Worm (Caenorhabditis elegans) whole organism, L3 larva: ENCODE measurements around the gene Y97E10AR.1.

Source experiments
- egl-27 ChIP-seq: sonication (generic microtip); optimal IDR thresholded peaks from 4 replicates; lab custom pipeline; 2017; ENCODE audit warnings: missing biosample characterization, missing genetic modification reagents, missing genetic modification characterization
- lin-39 ChIP-seq: fragments of 150-350 bp; optimal IDR thresholded peaks from 2 replicates; lab custom pipeline; 2018; ENCODE audit warnings: missing biosample characterization, missing genetic modification reagents, missing genetic modification characterization
- mdl-1 ChIP-seq: fragments of 150-350 bp; optimal IDR thresholded peaks from 2 replicates; lab custom pipeline; 2014; ENCODE audit warnings: missing biosample characterization, missing genetic modification characterization
- mml-1 ChIP-seq: fragments of 150-350 bp; sonication (generic microtip); optimal IDR thresholded peaks from 3 replicates; lab custom pipeline; 2014; ENCODE audit warnings: missing biosample characterization, missing genetic modification characterization
- nhr-11 ChIP-seq: fragments of 150-350 bp; optimal IDR thresholded peaks from 2 replicates; lab custom pipeline; 2014; ENCODE audit warnings: missing biosample characterization, missing genetic modification characterization
- nhr-23 ChIP-seq: fragments of 150-350 bp; optimal IDR thresholded peaks from 2 replicates; lab custom pipeline; 2014; ENCODE audit warnings: missing biosample characterization, missing genetic modification reagents, missing genetic modification characterization
- pha-4 ChIP-seq: fragments of 150-350 bp; optimal IDR thresholded peaks from 2 replicates; lab custom pipeline; 2014; ENCODE audit warnings: missing biosample characterization, missing genetic modification reagents, missing genetic modification characterization
- unc-39 ChIP-seq: sonication (generic microtip); optimal IDR thresholded peaks from 4 replicates; lab custom pipeline; 2017; ENCODE audit warnings: missing biosample characterization, missing genetic modification characterization
- ztf-4 ChIP-seq: fragments of 150-350 bp; optimal IDR thresholded peaks from 2 replicates; lab custom pipeline; 2014; ENCODE audit warnings: missing biosample characterization, missing genetic modification characterization

Y97E10AR.1 gene

DNA sequence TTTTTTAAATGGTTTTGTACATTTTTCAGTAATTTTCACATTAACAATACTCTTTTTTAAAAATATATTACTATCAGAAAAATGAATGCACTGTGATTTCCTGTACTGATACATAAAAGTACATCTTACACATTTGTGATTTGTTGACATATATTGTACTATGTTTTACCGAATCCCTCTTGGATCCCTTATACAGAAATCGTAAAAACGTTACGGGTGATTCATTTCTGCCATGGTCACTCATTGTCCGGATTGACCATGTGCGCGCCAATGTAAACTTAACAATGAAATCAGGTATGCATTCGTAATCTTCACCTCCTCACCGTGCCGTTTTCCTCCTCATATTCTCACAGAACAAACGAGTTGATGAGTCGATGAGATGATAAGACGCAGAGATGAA is 52.9 kb downstream of the Y97E10AR.1 start, which contains the start of gene ZC513.2:
ZC513.2 (plus strand) TSS at position 301 of the 400 bp plus-strand sequence.
- TF ChIP-seq lin-39 (tag; lab: Kevin White, UChicago), result no peak
- TF ChIP-seq pha-4, result no peak
- no peak for TF ChIP-seq egl-27
- no peak for TF ChIP-seq nhr-23 (tag; lab: Kevin White, UChicago)
- no peak for TF ChIP-seq mml-1 (tag; lab: Kevin White, UChicago)
- TF ChIP-seq mdl-1, result no peak
- no peak for TF ChIP-seq unc-39 (tag; lab: Kevin White, UChicago)
- TF ChIP-seq nhr-11 (tag; lab: Kevin White, UChicago), result no peak
- no peak for TF ChIP-seq ztf-4 (tag; lab: Kevin White, UChicago)
